Fruit fly (Drosophila melanogaster) whole organism: ENCODE data around the gene CG18598.

Source experiments
- psq ChIP-seq: fragments of >200 bp; optimal IDR thresholded peaks from 2 replicates; lab custom pipeline; 2017
- usp ChIP-seq: fragments of >200 bp; optimal IDR thresholded peaks from 2 replicates; lab custom pipeline; 2017; ENCODE audit warnings: missing biosample characterization, missing genetic modification characterization, mixed read lengths

dm6 chr3R:18242089-18242955 lies 8.6 kb upstream of the CG18598 start, which contains the start of the genes CG7156 and 14-3-3epsilon:
- no peak for TF ChIP-seq usp
- no peak for TF ChIP-seq psq (lab: Kevin White, UChicago)
